Worm (Caenorhabditis elegans): ENCODE results near the gene T23F2.4.

DNA sequence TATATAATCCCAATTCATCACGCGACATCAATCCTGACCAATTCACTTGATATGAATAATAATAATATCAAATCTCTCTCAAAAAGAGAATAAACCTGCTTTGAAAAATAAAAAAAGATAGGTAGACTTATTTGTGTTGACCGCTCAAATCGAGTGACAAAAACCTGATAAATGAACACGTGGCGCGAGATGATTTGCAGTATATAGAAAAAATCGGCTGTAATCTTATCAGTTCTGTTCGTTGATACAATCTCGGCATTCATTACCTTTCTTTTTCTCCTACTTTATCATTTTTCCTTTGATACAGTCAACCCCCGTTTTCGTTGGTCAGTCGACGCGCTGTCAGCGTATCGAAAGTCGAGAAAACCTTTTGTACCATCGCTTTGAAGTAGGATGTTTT lies 47.6 kb downstream of the T23F2.4 start:
- TF ChIP-seq hmg-4 (GFP tag; optimal IDR thresholded peaks at IDR 0.05) (no peak), sea-1 (GFP tag; conservative IDR thresholded peaks at IDR 0.05) (no peak), ama-1 (optimal IDR thresholded peaks at IDR 0.05) (no peak), aly-1 (tag; optimal IDR thresholded peaks at IDR 0.05) (no peak)
